Worm (Caenorhabditis elegans): ENCODE data around the gene F35A5.5.

F35A5.5 gene

DNA sequence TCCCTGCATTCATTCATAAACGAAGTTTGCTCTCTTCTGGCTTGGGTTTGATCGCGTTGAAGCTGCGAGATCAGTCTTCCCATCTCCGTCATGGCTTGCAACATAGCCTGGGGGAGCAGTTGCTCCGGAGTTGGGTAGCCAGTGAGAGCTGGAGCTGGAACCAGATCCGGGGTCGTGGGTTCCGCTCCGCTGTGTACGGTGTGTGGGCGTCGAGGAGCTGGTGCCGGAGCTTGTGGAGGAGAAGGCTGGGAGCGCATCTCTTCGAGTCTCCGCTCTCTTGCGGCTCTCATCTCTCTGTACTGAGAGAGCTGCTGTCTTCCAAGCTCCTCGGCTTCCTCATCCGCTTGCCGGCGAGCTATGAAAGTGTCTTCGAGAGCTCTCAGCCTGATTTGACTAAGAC, 43.1 kb downstream of the F35A5.5 start:
- peak; percentile 94 for TF ChIP-seq set-16 (GFP tag; IDR thresholded peaks at IDR 0.05)
- no peak for TF ChIP-seq pha-4 (GFP tag; IDR thresholded peaks at IDR 0.05)
- no peak for TF ChIP-seq pha-4 (tag; optimal IDR thresholded peaks at IDR 0.05)
- TF ChIP-seq aha-1 (tag) = peak; percentile 40
- no peak for TF ChIP-seq egl-43 (GFP tag; IDR thresholded peaks at IDR 0.05)

DNA sequence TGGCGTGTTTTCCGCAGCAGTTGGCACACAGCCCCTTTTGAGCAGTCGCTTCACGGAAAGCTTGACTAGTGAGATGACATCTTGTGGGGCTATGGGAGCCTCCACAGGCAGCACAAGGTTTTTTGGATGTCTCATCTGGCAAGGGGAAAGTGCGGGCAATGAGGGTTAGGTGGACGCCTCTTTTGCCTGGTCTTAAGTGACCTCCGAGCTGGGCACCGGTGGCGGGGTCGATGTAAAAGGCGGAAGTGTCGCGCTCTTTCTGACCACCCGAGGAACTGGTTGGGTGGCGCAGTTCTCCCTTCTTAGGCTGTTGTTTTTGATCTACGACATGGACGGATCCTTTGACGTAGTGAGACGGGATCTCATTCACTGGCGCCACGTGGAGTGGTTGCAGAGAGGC, 44.2 kb downstream of the F35A5.5 start:
- peak; percentile 69; the same call in 1 of the 2 replicates for TF ChIP-seq set-16 (GFP tag; IDR thresholded peaks at IDR 0.05)
- TF ChIP-seq lim-7 (GFP tag; IDR thresholded peaks at IDR 0.05) = no peak
